Fruit fly (Drosophila melanogaster): ENCODE measurements around the gene JMJD6.

JMJD6 gene

DNA sequence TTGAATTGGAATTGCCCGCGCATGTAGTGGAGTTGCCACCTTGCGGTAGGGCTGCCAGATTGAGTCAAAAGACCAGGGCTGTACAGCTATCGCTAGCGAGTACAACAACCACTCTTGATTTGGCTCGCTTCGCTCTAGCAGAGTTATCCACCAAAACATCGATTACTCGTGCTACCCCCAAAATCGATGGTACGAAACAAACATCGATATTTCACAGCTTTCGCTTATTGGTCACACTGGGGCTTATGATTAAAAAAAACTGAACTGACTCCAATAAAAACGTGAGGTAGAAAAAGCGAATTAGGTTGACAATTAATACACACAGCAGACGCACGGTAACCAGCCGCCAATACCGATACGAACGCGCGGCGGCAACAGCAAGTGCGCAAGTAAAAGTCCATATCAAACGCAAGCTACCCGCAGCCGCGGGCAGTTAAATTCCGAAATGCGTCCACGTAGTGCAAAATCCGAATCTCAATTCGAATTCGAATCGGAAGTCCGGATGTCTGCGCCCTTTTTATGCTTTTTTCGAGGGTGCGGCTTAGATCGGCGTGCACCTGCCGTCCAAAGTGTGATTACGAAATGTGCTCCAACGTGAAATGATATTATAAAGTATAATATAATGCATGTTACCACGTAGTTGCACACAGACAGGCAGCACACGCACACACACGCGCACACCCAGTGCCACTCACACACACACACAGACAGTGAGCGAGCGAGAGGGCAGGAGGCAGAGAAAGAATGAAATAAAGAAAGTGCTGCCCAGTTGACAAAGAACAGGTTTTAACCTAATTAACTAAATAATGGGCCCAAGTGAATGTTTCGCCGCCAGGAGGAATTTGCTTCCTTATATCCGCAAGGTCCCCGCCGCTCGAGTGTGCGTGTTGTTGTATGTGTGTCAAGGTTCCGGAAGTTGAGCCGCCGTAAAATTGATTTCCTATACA, 5.4 kb downstream of the JMJD6 start, which contains the start of gene Sar1 (continued):
- TF ChIP-seq CG14965 (GFP tag; optimal IDR thresholded peaks at IDR 0.05; ENCODE audit: borderline replicate concordance) (peak; percentile 12), fd3F (GFP tag; optimal IDR thresholded peaks at IDR 0.05) (no peak), Fer1 (GFP tag; optimal IDR thresholded peaks at IDR 0.05) (no peak), zf30C (GFP tag; optimal IDR thresholded peaks at IDR 0.05) (no peak), HmgZ (tag; optimal IDR thresholded peaks at IDR 0.05) (peak; percentile 92), CG10979 (tag; optimal IDR thresholded peaks at IDR 0.05) (no peak), usp (GFP tag; optimal IDR thresholded peaks at IDR 0.05) (no peak), CG1832 (GFP tag; optimal IDR thresholded peaks at IDR 0.05) (peak; percentile 69), CG17568 (GFP tag; optimal IDR thresholded peaks at IDR 0.05) (peak; percentile 5), CG8089 (GFP tag; optimal IDR thresholded peaks at IDR 0.05) (no peak), CG6813 (GFP tag; optimal IDR thresholded peaks at IDR 0.05) (no peak), peb (GFP tag; IDR thresholded peaks at IDR 0.05) (no peak), E2f2 (GFP tag; IDR thresholded peaks at IDR 0.05) (peak; percentile 100), CG8478 (optimal IDR thresholded peaks at IDR 0.05) (peak; percentile 29), eve (GFP tag; optimal IDR thresholded peaks at IDR 0.05) (no peak), trem (tag; optimal IDR thresholded peaks at IDR 0.05) (peak; percentile 89), MTF-1 (GFP tag; optimal IDR thresholded peaks at IDR 0.05; ENCODE audit: borderline replicate concordance) (no peak), CG9876 (GFP tag; optimal IDR thresholded peaks at IDR 0.05) (peak; percentile 40), CG2889 (GFP tag; IDR thresholded peaks at IDR 0.05) (no peak), sens (GFP tag) (peak; percentile 82), salm (tag; optimal IDR thresholded peaks at IDR 0.05) (no peak), CG4617 (GFP tag; optimal IDR thresholded peaks at IDR 0.05; ENCODE audit: borderline replicate concordance) (peak; percentile 60), stc (GFP tag; IDR thresholded peaks at IDR 0.05) (no peak), Adf1 (GFP tag; IDR thresholded peaks at IDR 0.05) (no peak; the same call in 1 of the 2 replicates), schlank (tag; optimal IDR thresholded peaks at IDR 0.05) (no peak), NfI (GFP tag; optimal IDR thresholded peaks at IDR 0.05) (no peak), sqz (GFP tag; optimal IDR thresholded peaks at IDR 0.05) (peak; percentile 91), CG13287 (GFP tag; IDR thresholded peaks at IDR 0.05; ENCODE audit: partially characterized antibody) (peak; percentile 98), bbx (GFP tag; IDR thresholded peaks at IDR 0.05; ENCODE audit: partially characterized antibody) (peak; percentile 96), Ssrp (tag; optimal IDR thresholded peaks at IDR 0.05) (no peak), onecut (GFP tag; IDR thresholded peaks at IDR 0.05) (peak; percentile 46; the same call in 1 of the 2 replicates), CG12236 (GFP tag; optimal IDR thresholded peaks at IDR 0.05) (no peak), Poxn (GFP tag; IDR thresholded peaks at IDR 0.05) (no peak), CG2199 (GFP tag; IDR thresholded peaks at IDR 0.05) (no peak), chm (GFP tag; IDR thresholded peaks at IDR 0.05) (0 out of 2 replicates have a peak, but pooled peaks have one; percentile 18), Oaz (GFP tag; IDR thresholded peaks at IDR 0.05) (no peak), CG10654 (GFP tag; optimal IDR thresholded peaks at IDR 0.05) (peak; percentile 30), tll (GFP tag; optimal IDR thresholded peaks at IDR 0.05) (peak in 1 of 2 experiments; percentile 53), seq (GFP tag; IDR thresholded peaks at IDR 0.05) (no peak; the same call in 1 of the 2 replicates), CG6689 (GFP tag; IDR thresholded peaks at IDR 0.05) (no peak), CG3838 (GFP tag; optimal IDR thresholded peaks at IDR 0.05) (no peak), zen (tag; optimal IDR thresholded peaks at IDR 0.05) (peak; percentile 74), CG1647 (GFP tag; optimal IDR thresholded peaks at IDR 0.05) (no peak), lilli (GFP tag; optimal IDR thresholded peaks at IDR 0.05) (peak; percentile 42), CG42726 (GFP tag; IDR thresholded peaks at IDR 0.05; ENCODE audit: partially characterized antibody) (peak; percentile 96), Med (GFP tag) (peak; percentile 90), CG10147 (GFP tag; optimal IDR thresholded peaks at IDR 0.05) (no peak), Doc2 (GFP tag; IDR thresholded peaks at IDR 0.05) (no peak)

All from whole organism, embryonic.